Fruit fly (Drosophila melanogaster) whole organism, pupa: Measurements from ENCODE around the gene CG11248.

Experiments
- CG10348 ChIP-seq: fragments of 200-800 bp; sonication (Bioruptor generic); IDR thresholded peaks from 2 replicates; pipeline ENCODE4 v1.3.6; 2022; ENCODE audit warnings: missing biosample characterization, missing genetic modification characterization
- CG12605 ChIP-seq: fragments of 200-800 bp; sonication (Bioruptor generic); IDR thresholded peaks from 2 replicates; pipeline ENCODE4 v1.3.6; 2022; ENCODE audit warnings: missing biosample characterization, missing genetic modification characterization
- CG15710 ChIP-seq: fragments of 200-800 bp; sonication (Bioruptor generic); optimal IDR thresholded peaks from 2 replicates; lab custom pipeline; 2018; ENCODE audit warnings: missing biosample characterization, mild to moderate bottlenecking, missing genetic modification characterization, moderate library complexity
- CG8301 ChIP-seq: fragments of 200-800 bp; sonication (Bioruptor generic); optimal IDR thresholded peaks from 2 replicates; lab custom pipeline; 2018; ENCODE audit warnings: missing biosample characterization, mild to moderate bottlenecking, missing genetic modification characterization
- CG9948 ChIP-seq: fragments of 200-800 bp; sonication (Bioruptor generic); optimal IDR thresholded peaks from 2 replicates; lab custom pipeline; 2018; ENCODE audit warnings: missing biosample characterization, mild to moderate bottlenecking, missing genetic modification characterization, moderate library complexity
- EcR ChIP-seq: fragments of 200-800 bp; sonication (Bioruptor generic); optimal IDR thresholded peaks from 3 replicates; lab custom pipeline; 2019; ENCODE audit warnings: missing biosample characterization, missing genetic modification characterization, mild to moderate bottlenecking, moderate library complexity, missing genetic modification reagents
- Pif1A ChIP-seq: fragments of 200-800 bp; sonication (Bioruptor generic); optimal IDR thresholded peaks from 3 replicates; lab custom pipeline; 2016; ENCODE audit warnings: missing biosample characterization, missing genetic modification characterization
- Pif1B ChIP-seq: fragments of 200-800 bp; sonication (Bioruptor generic); optimal IDR thresholded peaks from 3 replicates; lab custom pipeline; 2016; ENCODE audit warnings: missing biosample characterization, missing genetic modification characterization
- Snoo ChIP-seq: fragments of 200-800 bp; sonication (Bioruptor generic); optimal IDR thresholded peaks from 3 replicates; lab custom pipeline; 2017; ENCODE audit warnings: missing biosample characterization, mild to moderate bottlenecking, missing genetic modification characterization, inconsistent platforms
- gl ChIP-seq: fragments of 200-800 bp; sonication (Bioruptor generic); optimal IDR thresholded peaks from 2 replicates; lab custom pipeline; 2018; ENCODE audit warnings: missing biosample characterization, mild to moderate bottlenecking, missing genetic modification characterization
- rn ChIP-seq: fragments of 200-800 bp; sonication (Bioruptor generic); IDR thresholded peaks from 2 replicates; pipeline ENCODE4 v1.3.6; 2022; ENCODE audit warnings: missing biosample characterization, missing genetic modification characterization

DNA sequence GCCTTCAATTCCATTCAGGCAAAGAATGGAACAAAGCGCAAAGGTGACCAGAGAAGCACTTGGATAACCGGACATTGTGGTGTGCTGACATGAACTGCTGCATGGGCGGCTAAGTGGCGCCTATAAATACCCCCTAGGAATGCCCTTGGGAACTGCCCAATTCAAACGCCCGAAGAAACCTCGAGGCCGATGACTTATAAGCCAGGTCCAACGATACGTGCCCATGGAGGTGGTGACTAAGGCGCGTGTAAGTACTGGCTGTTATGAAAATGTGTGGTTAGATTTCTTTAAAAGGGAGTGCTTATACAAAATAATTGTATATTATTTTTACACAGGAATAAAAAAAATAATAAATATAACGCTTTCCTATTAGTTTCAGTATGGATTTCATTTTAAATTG is 50.5 kb downstream of the CG11248 start, which contains the start of gene CG14570:
- TF ChIP-seq rn (GFP tag; lab: Robert Waterston, UW) = no peak
- no peak for TF ChIP-seq CG12605 (GFP tag; lab: Robert Waterston, UW)
- no peak for TF ChIP-seq Pif1B (GFP tag; lab: Kevin White, UChicago)
- no peak for TF ChIP-seq CG8301 (tag; lab: Kevin White, UChicago)
- TF ChIP-seq Pif1A (GFP tag; lab: Kevin White, UChicago) = no peak
- TF ChIP-seq gl (tag; lab: Kevin White, UChicago) = no peak
- TF ChIP-seq EcR (GFP tag; lab: Kevin White, UChicago) = no peak
- no peak for TF ChIP-seq Snoo
- TF ChIP-seq CG15710 = no peak
- no peak for TF ChIP-seq CG9948 (tag; lab: Kevin White, UChicago)
- TF ChIP-seq CG10348 (GFP tag; lab: Robert Waterston, UW) = no peak
